Worm (Caenorhabditis elegans) whole organism, L2 larva: ENCODE results near the gene T16H12.13.

ENCODE experiments used
- Y55F3AM.14 ChIP-seq: fragments of 200-800 bp; sonication (Bioruptor generic); optimal IDR thresholded peaks from 2 replicates; lab custom pipeline; 2018; ENCODE audit warnings: mild to moderate bottlenecking, missing genetic modification characterization, missing compliant biosample characterization
- ama-1 ChIP-seq: fragments of 150-350 bp; optimal IDR thresholded peaks from 2 replicates; lab custom pipeline; 2018; ENCODE audit warnings: inconsistent platforms
- elt-3 ChIP-seq: sonication (generic microtip); optimal IDR thresholded peaks from 2 replicates; lab custom pipeline; 2017; ENCODE audit warnings: missing biosample characterization, missing genetic modification characterization
- fos-1 ChIP-seq: fragments of 150-350 bp; optimal IDR thresholded peaks from 2 replicates; lab custom pipeline; 2014; ENCODE audit warnings: missing biosample characterization, missing genetic modification characterization
- lin-13 ChIP-seq: fragments of 150-350 bp; optimal IDR thresholded peaks from 2 replicates; lab custom pipeline; 2014; ENCODE audit warnings: missing biosample characterization, missing genetic modification reagents, missing genetic modification characterization
- lsy-2 ChIP-seq, 2 experiments: fragments of 150-350 bp in 1 of 2; sonication (generic microtip) in 1 of 2; optimal IDR thresholded peaks; 2 replicates each; lab custom pipeline; 2014 to 2017; ENCODE audit warnings: missing biosample characterization in 2 of 2, missing genetic modification characterization in 2 of 2
- mab-5 ChIP-seq: fragments of 150-350 bp; optimal IDR thresholded peaks from 2 replicates; lab custom pipeline; 2014; ENCODE audit warnings: missing biosample characterization, missing genetic modification characterization

- TF ChIP-seq fos-1 (tag; lab: Kevin White, UChicago) (no peak), ama-1 (no peak), Y55F3AM.14 (GFP tag; lab: Kevin White, UChicago) (no peak), lsy-2 (tag; optimal IDR thresholded peaks at IDR 0.05; lab: Kevin White, UChicago) (no peak), lin-13 (GFP tag; lab: Kevin White, UChicago) (no peak), elt-3 (tag; lab: Kevin White, UChicago) (no peak), mab-5 (tag; lab: Kevin White, UChicago) (no peak)
Observed at ce11 chrIII:10076042-10076441, 9.2 kb upstream of the T16H12.13 start.
